Worm (Caenorhabditis elegans): ENCODE data around the gene srv-10.

- TF ChIP-seq ceh-82 (tag; optimal IDR thresholded peaks at IDR 0.05) (no peak), nhr-12 (tag; optimal IDR thresholded peaks at IDR 0.05) (no peak), elt-3 (tag; optimal IDR thresholded peaks at IDR 0.05) (no peak)
Measured at ce11 chrV:13408440-13408839, 15.3 kb upstream of the srv-10 start.

All from whole organism, L2 larva.